Fruit fly (Drosophila melanogaster) Kc167 (cell line): ENCODE results near the gene Tnks.

ENCODE experiments used
- Myc ChIP-seq: fragments of >200 bp; optimal IDR thresholded peaks from 2 replicates; lab custom pipeline; 2017; ENCODE audit warnings: missing external identifiers
- Sin3A ChIP-seq: fragments of >200 bp; optimal IDR thresholded peaks from 2 replicates; lab custom pipeline; 2018; ENCODE audit warnings: missing external identifiers
- h ChIP-seq: fragments of >200 bp; optimal IDR thresholded peaks from 3 replicates; lab custom pipeline; 2018; ENCODE audit warnings: missing external identifiers
- insv ChIP-seq: fragments of >200 bp; optimal IDR thresholded peaks from 3 replicates; lab custom pipeline; 2018; ENCODE audit warnings: missing external identifiers
- psq ChIP-seq: fragments of >200 bp; optimal IDR thresholded peaks from 2 replicates; lab custom pipeline; 2017; ENCODE audit warnings: missing external identifiers
- ttk ChIP-seq: sonication (Bioruptor generic); optimal IDR thresholded peaks from 2 replicates; lab custom pipeline; 2017; ENCODE audit warnings: missing external identifiers

Gene Tnks

dm6 chr3R:25631079-25631478 is 30.0 kb downstream of the Tnks start:
- no peak for TF ChIP-seq psq
- no peak for TF ChIP-seq Myc (lab: Kevin White, UChicago)
- TF ChIP-seq h (lab: Kevin White, UChicago), result no peak
- TF ChIP-seq ttk (lab: Kevin White, UChicago), result no peak
- no peak for TF ChIP-seq insv (lab: Kevin White, UChicago)
- no peak for TF ChIP-seq Sin3A (lab: Kevin White, UChicago)

DNA sequence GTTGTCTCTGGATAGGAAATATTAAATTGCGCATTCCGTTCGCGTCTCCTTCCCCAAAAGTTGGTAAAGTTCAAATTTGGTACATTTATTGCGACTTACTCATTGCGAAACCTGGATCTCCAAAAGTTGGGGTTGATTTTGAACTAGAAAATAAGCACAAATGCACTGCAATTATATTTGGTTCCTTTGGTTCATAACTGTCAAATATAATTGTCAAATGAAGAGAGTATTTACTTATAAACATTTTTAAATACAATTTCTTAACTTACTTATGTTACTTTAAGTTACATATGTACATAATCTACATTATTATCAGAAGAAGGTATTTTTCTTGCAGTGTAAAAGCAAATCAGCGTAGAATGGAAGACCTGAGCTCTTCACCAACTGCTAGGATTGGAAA is 30.5 kb downstream of the Tnks start:
- no peak for TF ChIP-seq Myc (lab: Kevin White, UChicago)
- TF ChIP-seq psq, result no peak
- TF ChIP-seq insv (lab: Kevin White, UChicago), result no peak
- no peak for TF ChIP-seq h (lab: Kevin White, UChicago)
- no peak for TF ChIP-seq Sin3A (lab: Kevin White, UChicago)
- TF ChIP-seq ttk (lab: Kevin White, UChicago), result no peak

DNA sequence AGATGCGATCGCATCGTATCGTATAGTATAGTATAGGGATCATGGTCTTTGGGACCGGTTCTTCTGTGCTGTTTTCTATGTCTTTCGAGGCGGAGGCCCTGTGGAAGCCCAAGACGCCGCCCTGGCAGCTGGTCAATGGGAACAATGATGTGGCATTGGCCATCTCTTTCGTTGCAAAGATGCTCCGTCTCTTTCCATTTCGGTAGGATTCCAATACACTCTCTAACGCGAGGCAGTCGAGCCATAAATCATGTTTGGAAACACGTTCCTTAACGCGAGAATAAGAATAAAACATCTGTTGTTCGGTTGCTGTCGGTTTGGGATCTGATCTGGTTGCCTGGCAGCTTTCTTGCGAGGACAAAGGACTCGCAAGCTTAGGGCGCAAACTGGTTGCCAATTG is 32.4 kb downstream of the Tnks start:
- TF ChIP-seq Myc (lab: Kevin White, UChicago), result no peak
- no peak for TF ChIP-seq ttk (lab: Kevin White, UChicago)
- TF ChIP-seq insv (lab: Kevin White, UChicago), result no peak
- TF ChIP-seq psq, result no peak
- no peak for TF ChIP-seq Sin3A (lab: Kevin White, UChicago)
- TF ChIP-seq h (lab: Kevin White, UChicago), result no peak

- TF ChIP-seq Sin3A (lab: Kevin White, UChicago), result no peak
- TF ChIP-seq Myc (lab: Kevin White, UChicago), result no peak
- TF ChIP-seq ttk (lab: Kevin White, UChicago), result no peak
- TF ChIP-seq insv (lab: Kevin White, UChicago), result no peak
- no peak for TF ChIP-seq psq
- TF ChIP-seq h (lab: Kevin White, UChicago), result no peak
These were observed 34.3 kb downstream of the Tnks start, which contains the start of gene Ssadh for dm6 chr3R:25626625-25627275. Ssadh (minus strand) TSS chr3R:25626924.

DNA sequence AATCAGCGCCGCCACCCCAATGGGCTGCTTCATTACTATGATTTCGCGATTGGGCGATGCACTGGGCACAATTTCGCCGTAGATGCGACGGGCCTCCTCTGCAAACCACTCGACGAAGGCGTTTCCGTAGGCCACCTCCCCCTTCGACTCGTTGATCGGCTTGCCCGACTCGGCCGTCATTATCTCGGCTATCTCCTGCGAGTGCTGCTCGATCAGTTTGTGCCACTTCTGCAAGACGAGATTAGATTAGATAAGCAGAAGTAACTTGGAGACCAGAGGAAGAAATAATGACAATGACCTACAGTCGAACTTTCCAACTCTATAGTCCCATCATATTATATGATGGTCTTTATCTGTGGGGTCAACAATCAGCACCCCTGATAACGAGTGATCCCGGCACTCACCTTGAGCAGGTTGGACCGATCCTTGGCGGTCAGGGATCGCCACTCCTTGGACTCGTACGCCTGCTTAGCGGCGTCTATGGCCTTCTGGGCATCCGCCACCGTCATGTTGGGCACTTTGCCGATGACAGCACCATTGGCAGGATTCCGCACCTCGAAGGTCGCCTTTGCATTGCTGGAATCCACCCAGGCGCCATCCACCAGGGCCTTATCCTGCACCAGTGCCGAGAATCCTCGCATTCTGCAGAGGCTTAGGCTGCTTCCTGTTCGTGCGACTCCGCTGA is 35.0 kb downstream of the Tnks start:
- TF ChIP-seq h (lab: Kevin White, UChicago), result no peak
- TF ChIP-seq insv (lab: Kevin White, UChicago), result no peak
- no peak for TF ChIP-seq Sin3A (lab: Kevin White, UChicago)

- TF ChIP-seq ttk (lab: Kevin White, UChicago) (no peak), insv (lab: Kevin White, UChicago) (no peak), Sin3A (lab: Kevin White, UChicago) (no peak), h (lab: Kevin White, UChicago) (no peak), Myc (lab: Kevin White, UChicago) (no peak), psq (no peak)
These were observed 37.0 kb downstream of the Tnks start, which contains the start of gene Npl4 for dm6 chr3R:25623800-25624791. Npl4 (minus strand) TSS chr3R:25624662.

- TF ChIP-seq h (lab: Kevin White, UChicago) (no peak), Myc (lab: Kevin White, UChicago) (no peak), ttk (lab: Kevin White, UChicago) (no peak), Sin3A (lab: Kevin White, UChicago) (no peak), insv (lab: Kevin White, UChicago) (no peak), psq (no peak)
These were observed 43.0 kb downstream of the Tnks start, which contains the start of gene CG5071 for dm6 chr3R:25618114-25618513. CG5071 (plus strand) TSS chr3R:25618414.

dm6 chr3R:25613366-25613765 is 47.7 kb downstream of the Tnks start, which contains the start of gene CG5079:
CG5079 (plus strand) TSS chr3R:25613666.
- TF ChIP-seq ttk (lab: Kevin White, UChicago), result no peak
- no peak for TF ChIP-seq Sin3A (lab: Kevin White, UChicago)
- TF ChIP-seq Myc (lab: Kevin White, UChicago), result no peak
- no peak for TF ChIP-seq h (lab: Kevin White, UChicago)
- TF ChIP-seq psq, result no peak
- TF ChIP-seq insv (lab: Kevin White, UChicago), result no peak

DNA sequence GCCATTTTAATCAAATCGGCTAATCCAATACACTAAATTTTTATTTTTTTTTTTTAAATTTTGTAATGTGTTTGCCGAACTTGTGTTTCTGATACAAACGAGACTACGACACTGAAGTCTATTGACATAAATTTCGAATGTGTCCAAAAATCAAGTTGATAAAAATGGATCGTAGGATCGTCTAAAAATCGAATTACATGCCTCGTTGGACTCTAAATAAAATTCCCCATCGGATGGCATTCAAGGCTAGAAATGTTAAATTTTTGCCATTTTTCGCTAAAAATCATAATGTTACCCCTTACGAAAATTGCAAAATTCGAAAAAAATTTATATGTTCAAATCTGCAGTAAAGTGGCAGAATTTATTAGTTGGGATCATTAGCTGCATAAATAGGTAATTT is 52.1 kb downstream of the Tnks start, which contains the start of gene ymp:
Gene ymp (minus strand): TSS at position 101 of the 400 bp plus-strand sequence.
- TF ChIP-seq Sin3A (lab: Kevin White, UChicago), result no peak
- no peak for TF ChIP-seq insv (lab: Kevin White, UChicago)
- no peak for TF ChIP-seq Myc (lab: Kevin White, UChicago)
- TF ChIP-seq psq, result no peak
- no peak for TF ChIP-seq h (lab: Kevin White, UChicago)
- no peak for TF ChIP-seq ttk (lab: Kevin White, UChicago)
